Worm (Caenorhabditis elegans) whole organism, young adult: ENCODE data around the gene trcs-2.

ENCODE experiments used
- B0035.1 ChIP-seq: sonication (generic microtip); optimal IDR thresholded peaks from 2 replicates; lab custom pipeline; 2016; ENCODE audit warnings: missing genetic modification characterization, mild to moderate bottlenecking, missing compliant biosample characterization, missing genotype, missing genetic modification reagents
- B0261.1 ChIP-seq: sonication (generic microtip); optimal IDR thresholded peaks from 2 replicates; lab custom pipeline; 2016; ENCODE audit warnings: mild to moderate bottlenecking, missing genetic modification characterization, moderate library complexity, missing compliant biosample characterization
- C17E4.6 ChIP-seq: fragments of 200-800 bp; sonication (Bioruptor generic); IDR thresholded peaks from 2 replicates; pipeline ENCODE4 v1.3.6; 2022; ENCODE audit warnings: missing genetic modification reagents, missing genetic modification characterization, missing compliant biosample characterization
- D2030.7 ChIP-seq: fragments of 200-800 bp; sonication (Bioruptor generic); IDR thresholded peaks from 2 replicates; pipeline ENCODE4 v1.3.6; 2022; ENCODE audit warnings: missing genetic modification reagents, missing genetic modification characterization, missing compliant biosample characterization
- F22D6.2 ChIP-seq: sonication (generic microtip); optimal IDR thresholded peaks from 2 replicates; lab custom pipeline; 2016; ENCODE audit warnings: mild to moderate bottlenecking, missing genetic modification characterization, missing compliant biosample characterization
- T07F8.4 ChIP-seq: sonication (generic microtip); optimal IDR thresholded peaks from 2 replicates; lab custom pipeline; 2016; ENCODE audit warnings: mild to moderate bottlenecking, missing genetic modification characterization, moderate library complexity, missing compliant biosample characterization
- Y56A3A.18 ChIP-seq: fragments of 200-800 bp; sonication (Bioruptor generic); IDR thresholded peaks from 2 replicates; pipeline ENCODE4 v1.3.6; 2022; ENCODE audit warnings: missing genetic modification reagents, missing genetic modification characterization, missing compliant biosample characterization
- Y95B8A.8 ChIP-seq: fragments of 200-800 bp; sonication (Bioruptor generic); IDR thresholded peaks from 2 replicates; pipeline ENCODE4 v1.3.6; 2022; ENCODE audit warnings: missing genetic modification reagents, missing genetic modification characterization, missing compliant biosample characterization
- ZK185.1 ChIP-seq: sonication (generic microtip); optimal IDR thresholded peaks from 2 replicates; lab custom pipeline; 2016; ENCODE audit warnings: mild to moderate bottlenecking, missing genetic modification characterization, missing compliant biosample characterization; ENCODE audit not compliant: poor library complexity, severe bottlenecking
- aptf-2 ChIP-seq: fragments of 200-800 bp; sonication (Bioruptor generic); conservative IDR thresholded peaks from 2 replicates; pipeline ENCODE4 v1.3.6; 2022; ENCODE audit warnings: missing genetic modification reagents, missing genetic modification characterization, missing compliant biosample characterization
- aptf-3 ChIP-seq: fragments of 200-800 bp; sonication (Bioruptor generic); IDR thresholded peaks from 2 replicates; pipeline ENCODE4 v1.3.6; 2022; ENCODE audit warnings: missing genetic modification characterization, missing compliant biosample characterization
- athp-1 ChIP-seq: sonication (generic microtip); optimal IDR thresholded peaks from 2 replicates; lab custom pipeline; 2017; ENCODE audit warnings: mild to moderate bottlenecking, missing genetic modification characterization, missing compliant biosample characterization
- attf-3 ChIP-seq: fragments of 200-800 bp; sonication (Bioruptor generic); conservative IDR thresholded peaks from 2 replicates; pipeline ENCODE4 v1.3.6; 2022; ENCODE audit warnings: missing genetic modification reagents, missing genetic modification characterization, missing compliant biosample characterization
- attf-5 ChIP-seq: fragments of 200-800 bp; sonication (Bioruptor generic); optimal IDR thresholded peaks from 2 replicates; lab custom pipeline; 2018; ENCODE audit warnings: mild to moderate bottlenecking, missing genetic modification characterization, missing compliant biosample characterization
- ceh-100 ChIP-seq: fragments of 200-800 bp; sonication (Bioruptor generic); IDR thresholded peaks from 2 replicates; pipeline ENCODE4 v1.3.6; 2022; ENCODE audit warnings: missing genetic modification reagents, missing genetic modification characterization, missing compliant biosample characterization
- chd-7 ChIP-seq: sonication (generic microtip); optimal IDR thresholded peaks from 2 replicates; lab custom pipeline; 2016; ENCODE audit warnings: mild to moderate bottlenecking, missing genetic modification characterization, moderate library complexity, missing compliant biosample characterization
- die-1 ChIP-seq: sonication (generic microtip); optimal IDR thresholded peaks from 2 replicates; lab custom pipeline; 2016; ENCODE audit warnings: missing genotype, mild to moderate bottlenecking, missing genetic modification characterization, missing compliant biosample characterization
- dox-1 ChIP-seq: fragments of 200-800 bp; sonication (Bioruptor generic); IDR thresholded peaks from 2 replicates; pipeline ENCODE4 v1.3.6; 2022; ENCODE audit warnings: missing genetic modification reagents, missing genetic modification characterization, missing compliant biosample characterization
- dpff-1 ChIP-seq: sonication (generic microtip); optimal IDR thresholded peaks from 2 replicates; lab custom pipeline; 2017; ENCODE audit warnings: mild to moderate bottlenecking, missing genetic modification characterization, missing compliant biosample characterization
- dpl-1 ChIP-seq: fragments of 150-350 bp; optimal IDR thresholded peaks from 2 replicates; lab custom pipeline; 2014; ENCODE audit warnings: missing biosample characterization, missing genetic modification reagents, missing genetic modification characterization
- efl-1 ChIP-seq: fragments of 150-350 bp; optimal IDR thresholded peaks from 2 replicates; lab custom pipeline; 2014; ENCODE audit warnings: missing biosample characterization, missing genetic modification reagents, missing genetic modification characterization
- egrh-3 ChIP-seq: fragments of 200-800 bp; sonication (Bioruptor generic); IDR thresholded peaks from 2 replicates; pipeline ENCODE4 v1.3.6; 2022; ENCODE audit warnings: missing genetic modification reagents, missing genetic modification characterization, missing compliant biosample characterization
- ets-4 ChIP-seq: fragments of 200-800 bp; sonication (Bioruptor generic); optimal IDR thresholded peaks from 2 replicates; lab custom pipeline; 2018; ENCODE audit warnings: mild to moderate bottlenecking, missing genetic modification characterization, missing compliant biosample characterization
- hlh-12 ChIP-seq: sonication (generic microtip); optimal IDR thresholded peaks from 2 replicates; lab custom pipeline; 2016; ENCODE audit warnings: missing genetic modification characterization, missing compliant biosample characterization
- hmg-20 ChIP-seq: fragments of 200-800 bp; sonication (Bioruptor generic); IDR thresholded peaks from 2 replicates; pipeline ENCODE4 v1.3.6; 2022; ENCODE audit warnings: missing genetic modification reagents, missing genetic modification characterization, missing compliant biosample characterization
- hrde-1 ChIP-seq: sonication (generic microtip); optimal IDR thresholded peaks from 2 replicates; lab custom pipeline; 2016; ENCODE audit warnings: missing genetic modification characterization, mild to moderate bottlenecking, missing compliant biosample characterization, moderate library complexity, missing genotype, missing genetic modification reagents, borderline replicate concordance
- let-526 ChIP-seq: fragments of 200-800 bp; sonication (Bioruptor generic); IDR thresholded peaks from 2 replicates; pipeline ENCODE4 v1.3.6; 2022; ENCODE audit warnings: missing genetic modification reagents, missing genetic modification characterization, missing compliant biosample characterization
- lin-26 ChIP-seq: fragments of 200-800 bp; sonication (Bioruptor generic); IDR thresholded peaks from 2 replicates; pipeline ENCODE4 v1.3.6; 2022; ENCODE audit warnings: missing genetic modification reagents, missing genetic modification characterization, missing compliant biosample characterization
- lin-35 ChIP-seq, 3 experiments: fragments of 150-350 bp in 2 of 3; sonication (generic microtip) in 1 of 3; optimal IDR thresholded peaks; 2 replicates each; lab custom pipeline; 2014 to 2018; ENCODE audit warnings: missing biosample characterization in 3 of 3, missing genetic modification characterization in 3 of 3, missing genetic modification reagents in 3 of 3
- lin-54 ChIP-seq: fragments of 200-800 bp; sonication (Bioruptor generic); optimal IDR thresholded peaks from 2 replicates; lab custom pipeline; 2018; ENCODE audit warnings: mild to moderate bottlenecking, missing genetic modification characterization, missing compliant biosample characterization
- lsl-1 ChIP-seq: fragments of 200-800 bp; sonication (Bioruptor generic); optimal IDR thresholded peaks from 2 replicates; lab custom pipeline; 2018; ENCODE audit warnings: mild to moderate bottlenecking, missing genetic modification characterization, moderate library complexity, missing compliant biosample characterization
- mcd-1 ChIP-seq: fragments of 200-800 bp; sonication (Bioruptor generic); IDR thresholded peaks from 2 replicates; pipeline ENCODE4 v1.3.6; 2022; ENCODE audit warnings: missing genetic modification reagents, missing genetic modification characterization, missing compliant biosample characterization
- nfya-2 ChIP-seq: fragments of 200-800 bp; sonication (Bioruptor generic); IDR thresholded peaks from 2 replicates; pipeline ENCODE4 v1.3.6; 2022; ENCODE audit warnings: missing genetic modification reagents, missing genetic modification characterization, missing compliant biosample characterization
- nfyb-1 ChIP-seq: fragments of 200-800 bp; sonication (Bioruptor generic); IDR thresholded peaks from 2 replicates; pipeline ENCODE4 v1.3.6; 2022; ENCODE audit warnings: missing genetic modification reagents, missing genetic modification characterization, missing compliant biosample characterization
- nhr-179 ChIP-seq: sonication (generic microtip); optimal IDR thresholded peaks from 2 replicates; lab custom pipeline; 2016; ENCODE audit warnings: mild to moderate bottlenecking, missing genetic modification characterization, missing compliant biosample characterization
- nhr-80 ChIP-seq: sonication (generic microtip); optimal IDR thresholded peaks from 2 replicates; lab custom pipeline; 2016; ENCODE audit warnings: missing genetic modification characterization, missing compliant biosample characterization
- nhr-90 ChIP-seq: sonication (generic microtip); optimal IDR thresholded peaks from 2 replicates; lab custom pipeline; 2016; ENCODE audit warnings: missing genotype, mild to moderate bottlenecking, missing genetic modification characterization, missing compliant biosample characterization
- pha-4 ChIP-seq: fragments of 150-350 bp; sonication (generic microtip); optimal IDR thresholded peaks from 2 replicates; lab custom pipeline; 2014; ENCODE audit warnings: missing biosample characterization, missing genetic modification reagents, missing genetic modification characterization
- rec-8 ChIP-seq, 2 experiments: sonication (generic microtip); optimal IDR thresholded peaks; 2 replicates each; lab custom pipeline; 2016; ENCODE audit warnings: mild to moderate bottlenecking in 2 of 2, missing genetic modification characterization in 2 of 2, missing genetic modification reagents in 2 of 2, missing genotype in 2 of 2, missing biosample characterization in 1 of 2, missing compliant biosample characterization in 1 of 2, moderate library complexity in 1 of 2
- repo-1 ChIP-seq: sonication (generic microtip); optimal IDR thresholded peaks from 2 replicates; lab custom pipeline; 2017; ENCODE audit warnings: mild to moderate bottlenecking, missing genetic modification characterization, missing compliant biosample characterization
- sptf-2 ChIP-seq: fragments of 200-800 bp; sonication (Bioruptor generic); optimal IDR thresholded peaks from 2 replicates; lab custom pipeline; 2018; ENCODE audit warnings: mild to moderate bottlenecking, missing genetic modification characterization, missing compliant biosample characterization
- xnd-1 ChIP-seq: sonication (generic microtip); optimal IDR thresholded peaks from 2 replicates; lab custom pipeline; 2016; ENCODE audit warnings: missing genotype, missing genetic modification reagents, missing genetic modification characterization, missing compliant biosample characterization
- zfh-2 ChIP-seq: fragments of 200-800 bp; sonication (Bioruptor generic); conservative IDR thresholded peaks from 2 replicates; pipeline ENCODE4 v1.3.6; 2022; ENCODE audit warnings: missing genetic modification reagents, missing genetic modification characterization, missing compliant biosample characterization
- zim-3 ChIP-seq: sonication (generic microtip); optimal IDR thresholded peaks from 2 replicates; lab custom pipeline; 2017; ENCODE audit warnings: mild to moderate bottlenecking, missing genetic modification characterization, moderate library complexity, missing compliant biosample characterization
- ztf-26 ChIP-seq: sonication (generic microtip); optimal IDR thresholded peaks from 2 replicates; lab custom pipeline; 2017; ENCODE audit warnings: missing genetic modification characterization, missing compliant biosample characterization
- ztf-3 ChIP-seq: fragments of 200-800 bp; sonication (Bioruptor generic); optimal IDR thresholded peaks from 2 replicates; lab custom pipeline; 2018; ENCODE audit warnings: mild to moderate bottlenecking, missing genetic modification characterization, missing compliant biosample characterization
- ztf-6 ChIP-seq: fragments of 200-800 bp; sonication (Bioruptor generic); IDR thresholded peaks from 2 replicates; pipeline ENCODE4 v1.3.6; 2022; ENCODE audit warnings: missing genetic modification reagents, missing genetic modification characterization, missing compliant biosample characterization

Gene trcs-2

DNA sequence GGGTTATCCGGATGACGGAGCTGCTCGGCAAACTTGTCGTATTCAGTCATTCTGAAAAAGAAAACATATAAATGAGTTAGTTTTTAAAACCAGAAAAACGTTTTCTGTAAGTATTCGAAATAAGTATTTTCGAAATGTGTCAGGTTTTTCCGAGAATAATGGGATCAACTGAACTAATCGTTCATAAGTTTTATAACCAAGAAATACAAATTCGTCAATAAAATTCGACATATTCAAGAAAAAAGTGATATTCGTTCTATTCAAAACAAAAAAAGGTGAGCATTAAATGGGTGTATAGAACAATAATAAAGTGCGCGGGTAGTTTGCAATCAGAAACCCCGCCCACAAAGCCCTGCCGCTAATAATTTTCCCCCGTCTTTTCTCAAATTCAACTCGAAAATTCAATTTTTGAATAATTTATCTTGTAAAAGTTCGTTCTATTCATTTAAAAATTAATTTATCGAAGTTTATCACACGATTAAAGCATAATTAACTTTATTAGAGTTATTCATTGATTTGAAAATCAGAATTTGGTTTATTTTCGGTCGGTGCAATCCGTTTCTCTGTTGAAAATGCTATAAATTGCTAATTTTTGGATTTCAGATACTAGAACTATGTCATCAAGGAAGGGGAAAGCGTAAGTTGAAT lies 5.9 kb upstream of the trcs-2 start, which contains the start of the genes cyn-11 and T01B7.5:
TSS of gene cyn-11 (minus strand) at position 51 of the 648 bp plus-strand sequence.
TSS of gene T01B7.5 (plus strand) at position 598 of the 648 bp plus-strand sequence.
- TF ChIP-seq B0035.1 (tag; lab: Kevin White, UChicago): no peak
- no peak for TF ChIP-seq ets-4
- TF ChIP-seq D2030.7: no peak
- no peak for TF ChIP-seq ZK185.1 (tag; lab: Kevin White, UChicago)
- no peak for TF ChIP-seq egrh-3
- no peak for TF ChIP-seq aptf-3
- TF ChIP-seq nhr-80 (tag; lab: Kevin White, UChicago): peak; percentile 3
- TF ChIP-seq attf-3 (GFP tag; lab: Robert Waterston, UW): no peak
- no peak for TF ChIP-seq Y56A3A.18 (GFP tag; lab: Robert Waterston, UW)
- no peak for TF ChIP-seq lsl-1 (GFP tag; lab: Kevin White, UChicago)
- TF ChIP-seq mcd-1 (GFP tag; lab: Robert Waterston, UW): no peak
- no peak for TF ChIP-seq dpff-1 (tag; lab: Kevin White, UChicago)
- no peak for TF ChIP-seq zim-3 (tag; lab: Kevin White, UChicago)
- no peak for TF ChIP-seq rec-8 (tag; optimal IDR thresholded peaks at IDR 0.05; lab: Kevin White, UChicago)
- peak; percentile 25; the same call in 1 of the 2 replicates for TF ChIP-seq ceh-100 (GFP tag; lab: Robert Waterston, UW)
- no peak for TF ChIP-seq hmg-20 (GFP tag; lab: Robert Waterston, UW)
- no peak for TF ChIP-seq hlh-12 (tag; lab: Kevin White, UChicago)
- TF ChIP-seq nhr-179: no peak
- no peak for TF ChIP-seq nhr-90 (tag; lab: Kevin White, UChicago)
- peak; percentile 29 for TF ChIP-seq attf-5
- no peak for TF ChIP-seq let-526 (GFP tag; lab: Robert Waterston, UW)
- peak; percentile 46 for TF ChIP-seq efl-1
- TF ChIP-seq F22D6.2 (tag; lab: Kevin White, UChicago): no peak
- no peak for TF ChIP-seq die-1 (tag; lab: Kevin White, UChicago)
- TF ChIP-seq lin-54 (GFP tag; lab: Kevin White, UChicago): no peak
- no peak for TF ChIP-seq T07F8.4

DNA sequence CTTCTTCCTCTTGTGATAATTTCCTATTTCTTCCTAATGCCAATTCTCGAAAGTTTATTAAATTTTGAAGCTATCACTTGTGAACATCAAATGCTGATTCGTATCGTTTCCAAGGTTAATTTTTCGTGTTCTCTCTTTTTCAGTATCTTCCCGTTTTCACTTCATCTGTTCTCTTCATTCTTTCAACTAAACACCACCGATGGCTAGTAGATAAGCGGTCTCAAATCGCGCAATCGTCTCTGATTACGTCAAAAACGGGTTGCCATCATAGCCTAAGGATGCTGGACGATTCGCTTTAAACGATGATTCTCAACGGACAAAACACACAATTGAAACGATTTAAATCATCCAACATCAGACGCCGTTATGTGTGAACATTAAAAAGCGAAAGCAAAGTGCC lies 4.7 kb upstream of the trcs-2 start:
- TF ChIP-seq athp-1 (no peak), C17E4.6 (no peak), ztf-26 (tag; lab: Kevin White, UChicago) (no peak), lin-26 (no peak), nfyb-1 (GFP tag; lab: Robert Waterston, UW) (no peak), B0261.1 (no peak), nfya-2 (GFP tag; lab: Robert Waterston, UW) (no peak)

DNA sequence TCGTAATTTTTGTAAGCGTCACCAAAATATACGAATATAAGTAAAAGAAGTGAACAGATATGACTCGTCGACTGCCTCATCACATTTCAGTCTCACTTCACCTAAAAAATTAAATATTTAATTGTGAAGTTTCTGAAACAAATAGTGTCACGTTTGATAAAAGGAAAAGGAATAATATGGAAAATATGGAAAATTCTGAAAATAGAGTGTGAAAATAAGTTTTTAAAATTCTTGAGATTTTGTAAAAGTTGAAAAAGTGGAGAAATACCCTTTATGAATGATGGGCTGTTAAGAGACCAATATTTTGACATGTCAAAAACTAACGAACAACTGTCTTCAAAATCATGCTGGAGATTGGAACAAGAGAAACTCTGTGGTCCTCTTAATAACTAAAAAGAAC lies 4.4 kb downstream of the trcs-2 start, which contains the start of gene T01B7.9:
TSS of gene T01B7.9 (minus strand) at position 101 of the 400 bp plus-strand sequence.
- TF ChIP-seq nhr-90 (tag; lab: Kevin White, UChicago): no peak
- no peak for TF ChIP-seq xnd-1 (tag; lab: Kevin White, UChicago)
- TF ChIP-seq sptf-2: no peak
- TF ChIP-seq aptf-2 (GFP tag; lab: Robert Waterston, UW): no peak
- no peak for TF ChIP-seq ceh-100 (GFP tag; lab: Robert Waterston, UW)
- no peak for TF ChIP-seq ztf-6 (GFP tag; lab: Robert Waterston, UW)
- no peak for TF ChIP-seq D2030.7
- no peak for TF ChIP-seq dpl-1 (GFP tag; lab: Kevin White, UChicago)
- no peak for TF ChIP-seq repo-1
- no peak for TF ChIP-seq pha-4 (tag; lab: Kevin White, UChicago)
- no peak for TF ChIP-seq ztf-3
- no peak for TF ChIP-seq Y95B8A.8 (GFP tag; lab: Robert Waterston, UW)
- TF ChIP-seq chd-7: no peak
- no peak for TF ChIP-seq lin-35 (GFP tag; optimal IDR thresholded peaks at IDR 0.05; lab: Kevin White, UChicago)
- TF ChIP-seq hrde-1: no peak
- no peak for TF ChIP-seq dox-1 (GFP tag; lab: Robert Waterston, UW)
- TF ChIP-seq efl-1: no peak
- TF ChIP-seq ztf-26 (tag; lab: Kevin White, UChicago): no peak
- TF ChIP-seq zfh-2 (GFP tag; lab: Robert Waterston, UW): no peak
